Fruit fly (Drosophila melanogaster): ENCODE results near the gene wap.

- TF ChIP-seq CG12768 (GFP tag; optimal IDR thresholded peaks at IDR 0.05) (no peak), cic (GFP tag; optimal IDR thresholded peaks at IDR 0.05) (no peak), CG11617 (GFP tag; optimal IDR thresholded peaks at IDR 0.05) (no peak), kay (GFP tag; ENCODE audit: borderline replicate concordance) (peak; percentile 43)
Measured at dm6 chrX:22443046-22443445, 12.2 kb downstream of the wap start.

Measured in whole organism, adult.